Fruit fly (Drosophila melanogaster): Measurements from ENCODE around the gene CG1638.

CG1638 gene

DNA sequence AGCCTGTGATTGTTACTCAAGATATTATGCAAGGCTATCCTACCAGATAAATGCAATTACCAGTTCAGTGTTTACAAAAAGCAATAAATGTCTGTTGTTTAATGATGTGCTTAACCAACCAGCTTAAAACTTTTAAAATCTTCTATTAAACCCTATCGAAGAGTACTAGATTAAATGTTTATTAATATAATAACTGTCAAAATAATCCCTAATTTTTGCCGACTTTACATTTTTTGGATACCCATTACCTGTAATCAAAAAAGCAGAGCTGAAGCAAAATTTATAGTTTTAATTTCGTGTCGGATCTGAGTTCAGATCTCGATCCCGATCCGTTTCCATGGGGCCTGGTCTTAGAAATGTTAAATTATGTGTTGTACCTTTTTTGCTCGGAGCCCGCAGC lies at the start of gene CG1638:
Gene CG1638, plus strand, starts transcription at position 301 of the 400 bp plus-strand sequence.
- no peak for TF ChIP-seq CG17801 (GFP tag; optimal IDR thresholded peaks at IDR 0.05; ENCODE audit: partially characterized antibody)

DNA sequence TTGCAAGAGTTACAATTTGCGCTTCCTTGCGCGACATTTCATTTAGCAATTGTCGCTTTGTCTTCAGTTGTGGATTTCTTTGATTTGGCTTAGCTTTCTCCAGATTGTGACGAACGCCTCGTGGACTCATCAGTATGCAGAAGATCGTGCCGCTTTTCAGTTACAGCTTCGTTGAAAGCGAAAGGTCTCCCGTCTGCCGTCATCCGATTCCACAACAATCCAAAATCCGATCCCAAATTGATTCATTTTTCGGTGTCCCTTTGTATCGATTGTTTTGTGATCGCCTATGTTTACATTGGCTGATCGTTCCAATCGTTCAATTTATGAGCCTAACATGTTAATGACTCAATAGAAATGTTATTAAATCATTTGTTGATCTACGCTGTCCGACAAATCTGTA lies 48.5 kb upstream of the CG1638 start:
- TF ChIP-seq CG17801 (GFP tag; optimal IDR thresholded peaks at IDR 0.05; ENCODE audit: partially characterized antibody), result no peak

DNA sequence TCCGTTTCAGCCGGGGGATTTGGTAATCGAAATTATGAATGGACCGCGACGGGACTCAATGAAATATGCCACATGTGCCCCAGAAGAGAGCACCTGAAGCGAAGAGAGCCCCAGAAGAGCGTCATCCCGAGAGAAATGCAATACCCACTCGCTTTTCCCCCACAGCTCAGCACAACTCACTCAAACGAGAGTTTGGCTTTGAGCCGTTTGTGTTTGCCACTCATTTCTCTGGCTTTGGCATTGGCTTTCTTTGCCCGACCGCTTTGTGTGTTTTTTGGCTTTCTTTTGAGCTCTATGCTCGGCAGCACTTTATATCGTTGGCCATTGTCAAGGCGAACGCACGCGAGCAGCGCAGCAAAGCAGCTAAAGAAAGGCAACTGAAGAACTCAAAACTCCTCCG lies 47.7 kb upstream of the CG1638 start, which contains the start of gene nyo:
Gene nyo, plus strand, starts transcription at position 312 of the 400 bp plus-strand sequence.
- TF ChIP-seq CG17801 (GFP tag; optimal IDR thresholded peaks at IDR 0.05; ENCODE audit: partially characterized antibody), result no peak

dm6 chr3R:31548766-31549510 lies 41.4 kb upstream of the CG1638 start:
- TF ChIP-seq CG17801 (GFP tag; optimal IDR thresholded peaks at IDR 0.05; ENCODE audit: partially characterized antibody), result no peak

dm6 chr3R:31550910-31551309 lies 39.5 kb upstream of the CG1638 start:
- no peak for TF ChIP-seq CG17801 (GFP tag; optimal IDR thresholded peaks at IDR 0.05; ENCODE audit: partially characterized antibody)

- TF ChIP-seq CG17801 (GFP tag; optimal IDR thresholded peaks at IDR 0.05; ENCODE audit: partially characterized antibody), result no peak
These were observed 31.6 kb upstream of the CG1638 start for dm6 chr3R:31558720-31559280.

dm6 chr3R:31559781-31560180 lies 30.6 kb upstream of the CG1638 start:
- TF ChIP-seq CG17801 (GFP tag; optimal IDR thresholded peaks at IDR 0.05; ENCODE audit: partially characterized antibody), result no peak

DNA sequence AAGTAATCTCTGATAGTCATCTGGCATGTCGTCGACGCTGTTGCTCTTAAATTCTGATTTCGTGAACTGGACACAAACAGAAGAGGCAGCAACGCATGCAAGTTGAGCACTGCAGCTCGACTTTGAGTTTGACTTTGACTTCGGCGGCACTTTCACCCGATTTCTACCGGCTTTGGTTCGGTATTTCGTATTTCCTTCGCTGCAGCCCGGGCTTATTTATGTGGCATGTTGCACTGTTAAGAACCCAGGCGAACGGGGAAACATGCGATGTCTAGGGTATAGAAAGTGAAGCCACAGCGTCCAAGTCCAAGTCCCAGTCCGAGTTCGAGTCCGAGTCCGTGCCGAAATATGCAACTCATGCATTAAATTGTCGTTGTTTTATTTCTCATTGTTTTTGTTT lies 26.2 kb upstream of the CG1638 start:
- no peak for TF ChIP-seq CG17801 (GFP tag; optimal IDR thresholded peaks at IDR 0.05; ENCODE audit: partially characterized antibody)

DNA sequence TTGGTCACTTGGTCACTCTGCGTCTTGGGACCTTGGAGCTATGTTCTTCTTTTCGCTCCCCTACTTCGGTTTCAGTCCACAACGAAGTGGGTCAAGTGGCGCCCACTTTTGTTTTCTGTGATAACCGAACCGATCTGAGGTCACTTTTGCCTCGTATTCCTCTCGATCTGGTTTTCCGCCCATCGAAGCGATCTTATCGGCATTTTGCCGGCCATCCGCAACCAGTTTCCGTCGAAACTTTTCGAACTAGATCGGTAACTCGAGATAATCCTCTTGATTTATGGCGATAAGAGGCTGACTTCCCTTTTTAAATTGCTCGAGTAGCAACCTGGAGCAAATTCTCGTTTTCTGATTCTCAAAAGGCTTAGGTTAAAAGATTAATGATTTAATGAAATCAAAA lies 25.8 kb upstream of the CG1638 start:
- no peak for TF ChIP-seq CG17801 (GFP tag; optimal IDR thresholded peaks at IDR 0.05; ENCODE audit: partially characterized antibody)

dm6 chr3R:31565738-31566137 lies 24.6 kb upstream of the CG1638 start:
- no peak for TF ChIP-seq CG17801 (GFP tag; optimal IDR thresholded peaks at IDR 0.05; ENCODE audit: partially characterized antibody)

DNA sequence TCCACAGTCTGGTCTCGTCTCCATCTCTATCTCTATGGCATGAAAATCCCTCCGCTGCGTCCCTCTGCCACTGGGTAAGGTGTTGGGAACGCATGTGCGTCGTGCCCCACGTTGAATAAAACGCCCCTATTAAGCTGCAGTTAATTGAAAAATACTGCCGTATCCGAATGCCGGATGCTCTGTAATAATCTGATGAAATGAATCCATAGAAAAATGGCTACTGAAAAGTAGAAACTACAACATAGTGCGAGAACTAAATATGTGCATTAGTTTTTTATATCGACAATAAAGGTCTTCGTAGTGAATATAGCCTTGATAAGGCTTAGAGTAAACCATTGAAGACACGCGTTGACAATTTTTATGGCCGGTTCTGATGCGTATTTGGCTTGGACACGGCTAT lies 23.6 kb upstream of the CG1638 start:
- TF ChIP-seq CG17801 (GFP tag; optimal IDR thresholded peaks at IDR 0.05; ENCODE audit: partially characterized antibody), result no peak

dm6 chr3R:31571885-31572292 lies 18.5 kb upstream of the CG1638 start, which contains the start of gene gammaCOP:
Gene gammaCOP (plus strand): TSS chr3R:31572143.
- TF ChIP-seq CG17801 (GFP tag; optimal IDR thresholded peaks at IDR 0.05; ENCODE audit: partially characterized antibody), result peak; percentile 33

DNA sequence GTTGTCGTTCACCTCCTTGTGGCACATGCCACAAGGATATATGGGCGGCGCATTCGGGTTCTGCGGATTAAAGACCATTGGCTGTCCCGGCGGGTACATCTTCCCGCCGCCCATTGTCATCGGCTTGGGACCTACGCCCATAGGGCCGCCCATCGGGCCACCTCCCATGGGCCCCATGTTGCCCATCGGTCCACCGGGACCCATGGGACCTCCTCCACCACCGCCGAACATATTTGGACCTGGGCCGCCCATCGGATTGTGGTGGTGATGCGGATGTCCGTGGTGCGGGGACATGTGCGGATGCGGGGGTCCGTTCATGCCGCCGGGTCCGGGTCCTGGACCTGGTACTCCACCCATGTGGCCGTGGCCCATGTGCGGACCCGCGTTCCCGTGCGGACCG lies 13.0 kb upstream of the CG1638 start:
- no peak for TF ChIP-seq CG17801 (GFP tag; optimal IDR thresholded peaks at IDR 0.05; ENCODE audit: partially characterized antibody)

DNA sequence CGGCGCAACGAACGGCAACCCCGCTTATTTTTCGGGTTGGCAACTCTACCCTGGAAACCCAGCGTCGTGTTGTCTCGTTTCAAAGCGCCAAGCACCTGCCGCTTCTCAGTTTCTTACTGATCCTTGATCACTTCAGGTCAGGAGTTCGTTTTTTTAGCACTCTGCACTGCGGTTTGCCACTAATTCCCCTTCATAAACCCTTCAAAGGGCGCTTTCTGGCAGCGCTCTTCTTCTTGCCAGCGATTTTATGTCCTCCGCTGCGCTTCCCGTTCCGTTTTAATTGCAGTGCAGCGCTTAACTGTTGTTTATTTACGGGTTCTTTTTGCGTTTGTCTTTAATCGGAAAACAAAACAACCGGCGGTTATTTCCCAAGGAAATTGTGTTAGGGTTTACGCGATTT lies 10.3 kb upstream of the CG1638 start:
- TF ChIP-seq CG17801 (GFP tag; optimal IDR thresholded peaks at IDR 0.05; ENCODE audit: partially characterized antibody), result no peak

- TF ChIP-seq CG17801 (GFP tag; optimal IDR thresholded peaks at IDR 0.05; ENCODE audit: partially characterized antibody), result peak; percentile 1
These were observed 9.8 kb upstream of the CG1638 start, which contains the start of the genes pygo and rod for dm6 chr3R:31580586-31580994. Gene pygo (minus strand): TSS chr3R:31580699. Gene rod (plus strand): TSS chr3R:31580951.

DNA sequence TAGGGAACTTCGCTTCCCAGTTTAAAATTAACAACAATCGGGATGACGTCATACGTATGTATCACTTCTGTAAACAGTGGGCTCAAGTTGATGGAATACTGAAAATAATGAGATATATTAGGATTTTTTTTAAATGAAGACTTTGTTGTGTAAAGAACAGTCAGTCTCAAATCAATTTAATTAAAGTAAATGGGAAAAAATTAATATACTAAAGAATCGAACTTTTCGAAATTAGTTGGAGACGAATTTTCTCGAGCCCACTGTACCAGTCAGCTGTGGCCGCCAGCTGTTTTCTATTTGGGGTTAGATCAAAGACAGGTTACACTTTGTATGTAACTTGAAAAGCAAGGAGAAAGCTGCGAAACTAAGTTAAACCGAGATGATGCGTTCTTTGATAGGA lies 2.0 kb upstream of the CG1638 start, which contains the start of gene CG1635:
Gene CG1635, plus strand, starts transcription at position 300 of the 400 bp plus-strand sequence.
- TF ChIP-seq CG17801 (GFP tag; optimal IDR thresholded peaks at IDR 0.05; ENCODE audit: partially characterized antibody), result peak; percentile 100

All from ovary, adult (tissue).